Fruit fly (Drosophila melanogaster): ENCODE measurements around the gene Sar1.

The Sar1 gene

dm6 chr3R:22356464-22357410, at the start of gene Sar1:
Sar1 (plus strand) TSS chr3R:22356685.
- TF ChIP-seq Myc (optimal IDR thresholded peaks at IDR 0.05) (no peak), Sin3A (optimal IDR thresholded peaks at IDR 0.05) (no peak), insv (optimal IDR thresholded peaks at IDR 0.05) (no peak), h (optimal IDR thresholded peaks at IDR 0.05) (no peak), ttk (optimal IDR thresholded peaks at IDR 0.05) (no peak), psq (optimal IDR thresholded peaks at IDR 0.05) (no peak)

- TF ChIP-seq insv (optimal IDR thresholded peaks at IDR 0.05) (no peak), h (optimal IDR thresholded peaks at IDR 0.05) (no peak), Sin3A (optimal IDR thresholded peaks at IDR 0.05) (no peak), ttk (optimal IDR thresholded peaks at IDR 0.05) (no peak), psq (optimal IDR thresholded peaks at IDR 0.05) (no peak), Myc (optimal IDR thresholded peaks at IDR 0.05) (no peak)
Observed at dm6 chr3R:22323994-22324393, 32.5 kb upstream of the Sar1 start, which contains the start of gene CG34377. CG34377 (minus strand) TSS chr3R:22324094.

dm6 chr3R:22324736-22325135, 31.7 kb upstream of the Sar1 start:
- no peak for TF ChIP-seq psq (optimal IDR thresholded peaks at IDR 0.05)
- no peak for TF ChIP-seq Myc (optimal IDR thresholded peaks at IDR 0.05)
- no peak for TF ChIP-seq Sin3A (optimal IDR thresholded peaks at IDR 0.05)
- TF ChIP-seq insv (optimal IDR thresholded peaks at IDR 0.05) = no peak
- TF ChIP-seq h (optimal IDR thresholded peaks at IDR 0.05) = no peak
- no peak for TF ChIP-seq ttk (optimal IDR thresholded peaks at IDR 0.05)

- no peak for TF ChIP-seq Myc (optimal IDR thresholded peaks at IDR 0.05)
- no peak for TF ChIP-seq psq (optimal IDR thresholded peaks at IDR 0.05)
- TF ChIP-seq insv (optimal IDR thresholded peaks at IDR 0.05) = no peak
- TF ChIP-seq ttk (optimal IDR thresholded peaks at IDR 0.05) = no peak
- TF ChIP-seq Sin3A (optimal IDR thresholded peaks at IDR 0.05) = no peak
- no peak for TF ChIP-seq h (optimal IDR thresholded peaks at IDR 0.05)
Observed at dm6 chr3R:22328665-22329350, 27.7 kb upstream of the Sar1 start, which contains the start of gene CG7080. CG7080 (plus strand) TSS chr3R:22329300.

- TF ChIP-seq Myc (optimal IDR thresholded peaks at IDR 0.05) = no peak
- TF ChIP-seq insv (optimal IDR thresholded peaks at IDR 0.05) = no peak
- no peak for TF ChIP-seq ttk (optimal IDR thresholded peaks at IDR 0.05)
- no peak for TF ChIP-seq Sin3A (optimal IDR thresholded peaks at IDR 0.05)
- TF ChIP-seq psq (optimal IDR thresholded peaks at IDR 0.05) = no peak
- no peak for TF ChIP-seq h (optimal IDR thresholded peaks at IDR 0.05)
Observed at dm6 chr3R:22330512-22331119, 25.9 kb upstream of the Sar1 start, which contains the start of gene CG33721. CG33721 (plus strand) TSS chr3R:22331069.

dm6 chr3R:22331691-22332090, 24.8 kb upstream of the Sar1 start, which contains the start of gene CG13862:
CG13862 (plus strand) TSS chr3R:22331991.
- TF ChIP-seq Sin3A (optimal IDR thresholded peaks at IDR 0.05) (no peak), Myc (optimal IDR thresholded peaks at IDR 0.05) (no peak), insv (optimal IDR thresholded peaks at IDR 0.05) (no peak), psq (optimal IDR thresholded peaks at IDR 0.05) (no peak)

- TF ChIP-seq Sin3A (optimal IDR thresholded peaks at IDR 0.05) (no peak), psq (optimal IDR thresholded peaks at IDR 0.05) (no peak), Myc (optimal IDR thresholded peaks at IDR 0.05) (no peak), insv (optimal IDR thresholded peaks at IDR 0.05) (no peak)
Observed at dm6 chr3R:22334050-22334449, 22.4 kb upstream of the Sar1 start, which contains the start of gene CG5391. CG5391 (minus strand) TSS chr3R:22334150.

- TF ChIP-seq psq (optimal IDR thresholded peaks at IDR 0.05) = no peak
- TF ChIP-seq h (optimal IDR thresholded peaks at IDR 0.05) = no peak
- TF ChIP-seq Sin3A (optimal IDR thresholded peaks at IDR 0.05) = no peak
- TF ChIP-seq insv (optimal IDR thresholded peaks at IDR 0.05) = no peak
- TF ChIP-seq ttk (optimal IDR thresholded peaks at IDR 0.05) = no peak
- no peak for TF ChIP-seq Myc (optimal IDR thresholded peaks at IDR 0.05)
Observed at dm6 chr3R:22339510-22339909, 17.0 kb upstream of the Sar1 start.

dm6 chr3R:22340207-22340606, 16.3 kb upstream of the Sar1 start, which contains the start of gene CG5388:
CG5388 (minus strand) TSS chr3R:22340307.
- TF ChIP-seq psq (optimal IDR thresholded peaks at IDR 0.05) (no peak), h (optimal IDR thresholded peaks at IDR 0.05) (no peak), insv (optimal IDR thresholded peaks at IDR 0.05) (no peak), Myc (optimal IDR thresholded peaks at IDR 0.05) (no peak), Sin3A (optimal IDR thresholded peaks at IDR 0.05) (no peak)

- no peak for TF ChIP-seq Myc (optimal IDR thresholded peaks at IDR 0.05)
Observed at dm6 chr3R:22341652-22342051, 14.8 kb upstream of the Sar1 start.

dm6 chr3R:22342151-22342550, 14.3 kb upstream of the Sar1 start, which contains the start of gene CG5386:
CG5386 (minus strand) TSS chr3R:22342251.
- TF ChIP-seq insv (optimal IDR thresholded peaks at IDR 0.05) (no peak), psq (optimal IDR thresholded peaks at IDR 0.05) (no peak), h (optimal IDR thresholded peaks at IDR 0.05) (no peak), Sin3A (optimal IDR thresholded peaks at IDR 0.05) (no peak), ttk (optimal IDR thresholded peaks at IDR 0.05) (no peak), Myc (optimal IDR thresholded peaks at IDR 0.05) (no peak)

dm6 chr3R:22342708-22343107, 13.8 kb upstream of the Sar1 start:
- TF ChIP-seq Myc (optimal IDR thresholded peaks at IDR 0.05) (no peak), psq (optimal IDR thresholded peaks at IDR 0.05) (no peak), Sin3A (optimal IDR thresholded peaks at IDR 0.05) (no peak), ttk (optimal IDR thresholded peaks at IDR 0.05) (no peak)
